Worm (Caenorhabditis elegans): ENCODE measurements around the gene T16G12.1.

Gene T16G12.1

DNA sequence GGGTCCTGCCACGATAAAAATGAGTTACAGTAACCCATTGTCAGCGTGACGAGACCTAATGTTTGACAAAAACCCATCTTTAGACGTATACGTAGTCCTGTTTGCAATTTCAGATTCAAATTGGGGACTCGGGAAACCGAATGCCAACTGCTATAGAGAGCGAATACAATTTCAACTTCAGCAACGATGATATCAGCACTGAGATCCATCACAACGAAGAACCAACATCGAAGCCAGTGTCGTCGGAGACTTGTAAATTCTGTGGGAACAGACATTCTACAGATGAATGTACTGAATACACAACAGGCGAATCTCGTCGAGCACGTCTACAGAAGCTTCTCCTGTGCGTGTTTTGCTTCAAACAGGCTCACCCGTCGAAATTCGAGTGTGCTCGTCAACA lies 35.9 kb upstream of the T16G12.1 start:
- TF ChIP-seq ref-1 (GFP tag; conservative IDR thresholded peaks at IDR 0.05) (no peak), ztf-23 (GFP tag; IDR thresholded peaks at IDR 0.05) (no peak), med-1 (GFP tag; optimal IDR thresholded peaks at IDR 0.05; ENCODE audit: insufficient read depth) (no peak), klf-2 (GFP tag; conservative IDR thresholded peaks at IDR 0.05) (no peak), cog-1 (tag; optimal IDR thresholded peaks at IDR 0.05) (no peak), flt-1 (GFP tag; IDR thresholded peaks at IDR 0.05) (no peak), tab-1 (GFP tag; IDR thresholded peaks at IDR 0.05) (no peak), T22C8.4 (GFP tag; IDR thresholded peaks at IDR 0.05) (no peak), ztf-29 (GFP tag; IDR thresholded peaks at IDR 0.05) (no peak)

DNA sequence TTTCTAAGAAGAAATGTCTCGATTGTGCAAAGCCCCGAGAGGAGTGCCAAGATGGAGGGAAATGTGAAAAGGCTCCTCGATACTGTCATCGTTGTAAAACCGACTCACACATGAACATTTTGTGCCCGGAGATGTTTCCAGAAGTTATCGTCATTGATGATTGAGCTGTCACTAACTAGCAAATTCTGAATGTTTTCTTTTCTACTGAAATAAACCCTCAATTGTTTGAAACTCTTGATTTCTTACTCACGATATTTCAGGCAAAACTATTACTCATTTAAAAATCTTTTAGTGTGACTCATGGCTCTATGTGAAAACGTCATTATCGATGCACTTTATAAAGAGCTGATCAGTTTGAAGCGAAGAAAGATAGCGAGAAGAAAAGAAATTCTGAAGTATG lies 35.4 kb upstream of the T16G12.1 start, which contains the start of gene T16H12.13:
T16H12.13 (plus strand) TSS at position 301 of the 400 bp plus-strand sequence.
- no peak for TF ChIP-seq ztf-23 (GFP tag; IDR thresholded peaks at IDR 0.05)
- no peak for TF ChIP-seq klf-2 (GFP tag; conservative IDR thresholded peaks at IDR 0.05)
- no peak for TF ChIP-seq tab-1 (GFP tag; IDR thresholded peaks at IDR 0.05)
- no peak for TF ChIP-seq flt-1 (GFP tag; IDR thresholded peaks at IDR 0.05)
- TF ChIP-seq T22C8.4 (GFP tag; IDR thresholded peaks at IDR 0.05), result no peak
- no peak for TF ChIP-seq cog-1 (tag; optimal IDR thresholded peaks at IDR 0.05)
- no peak for TF ChIP-seq med-1 (GFP tag; optimal IDR thresholded peaks at IDR 0.05; ENCODE audit: insufficient read depth)
- TF ChIP-seq ref-1 (GFP tag; conservative IDR thresholded peaks at IDR 0.05), result no peak
- TF ChIP-seq ztf-29 (GFP tag; IDR thresholded peaks at IDR 0.05), result no peak

DNA sequence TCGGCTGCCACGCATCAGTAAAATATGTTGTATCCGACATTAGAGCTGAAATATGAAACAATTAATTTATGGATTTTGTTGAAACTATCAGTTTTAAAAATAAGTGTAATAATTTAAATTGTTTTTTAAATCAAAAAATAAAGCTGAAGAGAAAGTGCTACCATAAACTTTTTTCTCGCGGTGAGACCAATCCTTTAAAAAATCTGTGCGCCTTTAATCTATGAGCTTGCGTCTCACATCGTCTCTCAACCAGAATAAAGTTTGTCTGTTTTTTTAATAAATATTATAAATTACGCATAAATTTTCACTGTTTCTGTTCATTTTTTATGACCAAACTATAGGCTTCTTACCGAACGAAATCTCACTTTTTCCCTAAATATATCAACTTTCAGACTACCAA lies 33.6 kb upstream of the T16G12.1 start, which contains the start of gene T16H12.3:
T16H12.3 (minus strand) TSS at position 51 of the 400 bp plus-strand sequence.
- TF ChIP-seq tab-1 (GFP tag; IDR thresholded peaks at IDR 0.05) (no peak), ztf-29 (GFP tag; IDR thresholded peaks at IDR 0.05) (no peak), flt-1 (GFP tag; IDR thresholded peaks at IDR 0.05) (no peak), med-1 (GFP tag; optimal IDR thresholded peaks at IDR 0.05; ENCODE audit: insufficient read depth) (no peak), ref-1 (GFP tag; conservative IDR thresholded peaks at IDR 0.05) (no peak), T22C8.4 (GFP tag; IDR thresholded peaks at IDR 0.05) (no peak), klf-2 (GFP tag; conservative IDR thresholded peaks at IDR 0.05) (no peak), ztf-23 (GFP tag; IDR thresholded peaks at IDR 0.05) (no peak)

DNA sequence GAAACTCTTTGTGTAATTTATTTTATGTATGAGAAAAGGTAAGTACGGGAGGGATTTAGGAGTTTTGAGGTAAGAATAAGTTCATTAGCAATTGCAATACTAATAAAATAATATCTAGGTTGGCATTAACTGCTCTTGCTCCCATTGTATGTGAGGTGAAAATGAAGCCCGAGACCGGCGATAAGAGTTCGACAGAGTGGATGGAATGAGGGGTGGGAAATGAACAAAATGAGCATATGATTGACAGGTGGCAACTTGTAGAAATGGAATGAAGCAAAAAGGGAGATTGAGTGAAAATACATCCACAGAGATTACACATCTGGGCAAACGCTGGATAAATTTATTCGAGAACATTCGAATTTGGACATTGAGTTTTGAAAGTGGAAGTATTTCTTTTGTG lies 29.1 kb upstream of the T16G12.1 start:
- TF ChIP-seq med-1 (GFP tag; optimal IDR thresholded peaks at IDR 0.05; ENCODE audit: insufficient read depth) (no peak), cog-1 (tag; optimal IDR thresholded peaks at IDR 0.05) (no peak), ref-1 (GFP tag; conservative IDR thresholded peaks at IDR 0.05) (no peak), tab-1 (GFP tag; IDR thresholded peaks at IDR 0.05) (no peak), T22C8.4 (GFP tag; IDR thresholded peaks at IDR 0.05) (no peak), flt-1 (GFP tag; IDR thresholded peaks at IDR 0.05) (no peak), ztf-23 (GFP tag; IDR thresholded peaks at IDR 0.05) (no peak), ztf-29 (GFP tag; IDR thresholded peaks at IDR 0.05) (no peak), klf-2 (GFP tag; conservative IDR thresholded peaks at IDR 0.05) (no peak)

DNA sequence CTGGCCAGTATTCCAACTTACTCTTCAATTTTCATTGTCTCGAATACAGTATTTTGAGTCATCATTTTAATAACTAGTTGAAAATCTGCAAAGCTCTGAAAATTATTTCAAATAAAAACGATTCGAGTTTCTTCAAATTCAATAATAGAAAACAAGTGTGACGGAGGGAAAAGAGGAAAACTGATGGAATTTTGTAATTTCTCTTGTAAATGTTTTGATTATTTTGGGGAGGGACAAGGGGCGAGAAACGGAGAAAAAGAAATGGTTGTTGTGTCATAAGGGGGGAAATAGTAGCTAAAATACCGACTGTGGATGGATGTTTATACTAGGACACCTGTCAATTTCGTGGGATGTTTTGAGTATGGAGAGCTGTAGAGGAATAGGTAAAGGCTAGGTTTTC lies 28.5 kb upstream of the T16G12.1 start, which contains the start of gene T16G12.9:
T16G12.9 (minus strand) TSS at position 101 of the 400 bp plus-strand sequence.
- TF ChIP-seq tab-1 (GFP tag; IDR thresholded peaks at IDR 0.05), result no peak

DNA sequence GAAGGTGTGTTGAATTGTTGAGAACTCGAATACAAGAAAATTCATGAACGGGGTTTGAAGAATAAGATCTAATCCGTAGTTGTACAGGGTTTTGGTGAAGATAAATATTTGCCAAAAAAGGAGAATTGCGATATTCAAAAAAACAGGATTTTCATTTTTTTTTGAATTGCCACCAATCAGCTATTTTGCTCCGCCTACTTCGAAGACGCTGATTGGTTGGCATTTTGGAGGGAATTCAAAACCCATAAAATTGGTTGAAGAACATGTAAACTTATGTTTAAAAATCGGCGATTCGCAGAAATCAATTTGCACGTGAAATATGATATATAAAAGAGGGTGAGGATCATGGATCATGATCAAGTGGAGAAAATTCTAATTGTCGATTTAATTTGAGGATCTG lies 26.4 kb upstream of the T16G12.1 start:
- TF ChIP-seq flt-1 (GFP tag; IDR thresholded peaks at IDR 0.05), result no peak
- TF ChIP-seq cog-1 (tag; optimal IDR thresholded peaks at IDR 0.05), result no peak
- TF ChIP-seq T22C8.4 (GFP tag; IDR thresholded peaks at IDR 0.05), result no peak
- TF ChIP-seq klf-2 (GFP tag; conservative IDR thresholded peaks at IDR 0.05), result no peak
- TF ChIP-seq ref-1 (GFP tag; conservative IDR thresholded peaks at IDR 0.05), result no peak
- TF ChIP-seq ztf-23 (GFP tag; IDR thresholded peaks at IDR 0.05), result no peak
- TF ChIP-seq ztf-29 (GFP tag; IDR thresholded peaks at IDR 0.05), result no peak
- TF ChIP-seq med-1 (GFP tag; optimal IDR thresholded peaks at IDR 0.05; ENCODE audit: insufficient read depth), result no peak
- no peak for TF ChIP-seq tab-1 (GFP tag; IDR thresholded peaks at IDR 0.05)

DNA sequence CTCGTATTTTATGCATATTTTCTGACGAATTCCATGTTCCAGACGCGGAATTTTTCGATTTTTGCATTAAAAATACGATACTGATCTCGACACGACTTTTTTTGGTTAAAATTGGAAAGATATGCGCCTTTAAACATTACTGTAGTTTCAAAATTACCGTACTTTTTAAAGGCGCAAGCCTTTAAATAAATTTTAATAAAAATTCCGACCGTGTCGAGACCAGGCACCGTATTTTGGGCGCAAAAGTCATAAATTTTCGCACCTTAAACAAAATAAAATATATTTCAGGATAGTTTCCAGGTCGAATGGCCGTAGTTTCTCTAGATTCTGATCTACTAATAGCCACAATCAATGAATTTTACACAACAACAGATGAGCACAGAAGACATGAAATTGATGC lies 19.6 kb upstream of the T16G12.1 start, which contains the start of gene T16G12.6:
T16G12.6 (plus strand) TSS at position 301 of the 400 bp plus-strand sequence.
- TF ChIP-seq ztf-29 (GFP tag; IDR thresholded peaks at IDR 0.05) (no peak), ztf-23 (GFP tag; IDR thresholded peaks at IDR 0.05) (no peak), ref-1 (GFP tag; conservative IDR thresholded peaks at IDR 0.05) (no peak), flt-1 (GFP tag; IDR thresholded peaks at IDR 0.05) (no peak), cog-1 (tag; optimal IDR thresholded peaks at IDR 0.05) (no peak), T22C8.4 (GFP tag; IDR thresholded peaks at IDR 0.05) (no peak)

DNA sequence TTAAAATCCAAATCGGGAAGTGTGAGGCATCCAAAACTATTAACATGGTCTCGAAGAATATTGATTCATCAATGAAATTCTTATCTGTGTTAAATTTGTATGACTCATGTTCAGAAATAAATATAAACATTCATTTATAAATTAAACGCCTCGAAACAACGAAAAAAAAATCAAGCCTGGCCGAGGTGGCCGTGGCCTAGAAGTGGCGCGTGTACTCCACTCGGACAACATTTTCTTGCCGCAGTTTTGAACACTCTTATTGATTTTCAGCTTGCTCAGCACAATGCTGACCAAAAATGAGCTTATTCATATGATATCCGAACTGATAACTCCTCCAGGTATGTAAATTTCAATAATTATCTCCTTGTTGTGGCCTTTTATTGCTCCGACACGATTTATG lies 14.5 kb upstream of the T16G12.1 start, which contains the start of gene ekl-6:
ekl-6 (plus strand) TSS at position 265 of the 400 bp plus-strand sequence.
- TF ChIP-seq klf-2 (GFP tag; conservative IDR thresholded peaks at IDR 0.05) (no peak), tab-1 (GFP tag; IDR thresholded peaks at IDR 0.05) (no peak), ztf-29 (GFP tag; IDR thresholded peaks at IDR 0.05) (no peak), ref-1 (GFP tag; conservative IDR thresholded peaks at IDR 0.05) (no peak), med-1 (GFP tag; optimal IDR thresholded peaks at IDR 0.05; ENCODE audit: insufficient read depth) (no peak), flt-1 (GFP tag; IDR thresholded peaks at IDR 0.05) (peak; percentile 71), cog-1 (tag; optimal IDR thresholded peaks at IDR 0.05) (peak; percentile 37), T22C8.4 (GFP tag; IDR thresholded peaks at IDR 0.05) (peak; percentile 10; the same call in 1 of the 2 replicates), ztf-23 (GFP tag; IDR thresholded peaks at IDR 0.05) (no peak)

DNA sequence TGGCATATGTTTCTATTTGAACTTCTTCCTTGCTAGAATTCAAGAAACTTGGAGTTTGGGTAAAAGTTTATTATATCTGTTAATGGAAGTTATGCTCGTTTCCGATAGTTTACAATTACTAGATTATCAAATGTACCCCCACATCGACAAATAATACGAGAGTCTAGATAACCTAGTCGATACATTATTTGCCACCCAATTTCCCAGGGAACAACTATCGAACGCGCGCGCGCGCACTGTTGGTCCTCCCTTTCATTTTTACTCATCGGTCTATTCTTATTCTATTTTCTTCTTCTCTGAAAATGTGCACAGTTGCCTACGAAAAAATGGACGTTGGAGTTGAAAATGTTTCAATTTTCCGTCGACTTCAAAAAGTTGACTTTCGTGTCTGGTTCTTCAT lies 10.9 kb upstream of the T16G12.1 start, which contains the start of gene T16G12.13:
T16G12.13 (plus strand) TSS at position 293 of the 400 bp plus-strand sequence.
- TF ChIP-seq ztf-23 (GFP tag; IDR thresholded peaks at IDR 0.05), result no peak
- no peak for TF ChIP-seq T22C8.4 (GFP tag; IDR thresholded peaks at IDR 0.05)
- TF ChIP-seq ref-1 (GFP tag; conservative IDR thresholded peaks at IDR 0.05), result no peak
- no peak for TF ChIP-seq klf-2 (GFP tag; conservative IDR thresholded peaks at IDR 0.05)
- no peak for TF ChIP-seq med-1 (GFP tag; optimal IDR thresholded peaks at IDR 0.05; ENCODE audit: insufficient read depth)

DNA sequence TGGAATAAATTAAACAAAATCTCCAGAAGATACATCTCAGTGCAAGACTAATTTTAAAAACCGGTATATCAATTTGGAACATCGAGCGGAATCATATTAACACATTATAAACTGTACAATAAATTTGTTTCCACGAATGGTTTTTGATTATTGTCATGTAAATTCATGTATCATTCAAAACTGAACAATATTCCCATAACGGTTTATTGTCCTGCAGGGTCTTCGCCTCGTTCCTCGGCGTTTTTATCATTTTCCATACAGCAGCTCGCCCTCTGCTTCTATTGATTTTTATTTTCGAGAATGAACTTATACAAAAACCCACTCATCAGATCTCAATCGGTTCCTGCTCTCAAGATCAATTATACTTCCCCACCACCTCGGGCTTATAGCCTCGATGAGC lies 9.3 kb upstream of the T16G12.1 start, which contains the start of gene T16G12.8:
T16G12.8 (plus strand) TSS at position 301 of the 400 bp plus-strand sequence.
- no peak for TF ChIP-seq klf-2 (GFP tag; conservative IDR thresholded peaks at IDR 0.05)
- no peak for TF ChIP-seq T22C8.4 (GFP tag; IDR thresholded peaks at IDR 0.05)
- TF ChIP-seq ztf-23 (GFP tag; IDR thresholded peaks at IDR 0.05), result no peak
- TF ChIP-seq cog-1 (tag; optimal IDR thresholded peaks at IDR 0.05), result no peak
- TF ChIP-seq tab-1 (GFP tag; IDR thresholded peaks at IDR 0.05), result no peak
- TF ChIP-seq med-1 (GFP tag; optimal IDR thresholded peaks at IDR 0.05; ENCODE audit: insufficient read depth), result no peak

All from whole organism, midembryonic.